Worm (Caenorhabditis elegans): Measurements from ENCODE around the gene ZK1320.3.

ce11 chrII:9662797-9663196 lies 2.6 kb upstream of the ZK1320.3 start, which contains the start of gene cyp-13A10:
- no peak for TF ChIP-seq pha-4 (tag; optimal IDR thresholded peaks at IDR 0.05)
- TF ChIP-seq elt-1 (tag; optimal IDR thresholded peaks at IDR 0.05; ENCODE audit: borderline replicate concordance, insufficient read depth): no peak
- TF ChIP-seq unc-39 (tag; optimal IDR thresholded peaks at IDR 0.05): no peak
- no peak for TF ChIP-seq snpc-4 (tag; optimal IDR thresholded peaks at IDR 0.05)
- no peak for TF ChIP-seq lin-13 (tag; optimal IDR thresholded peaks at IDR 0.05)
- no peak for TF ChIP-seq nhr-28 (tag; optimal IDR thresholded peaks at IDR 0.05)
- no peak for TF ChIP-seq nhr-76 (tag; optimal IDR thresholded peaks at IDR 0.05)
- TF ChIP-seq mab-5 (tag; optimal IDR thresholded peaks at IDR 0.05): no peak
- TF ChIP-seq ces-1 (GFP tag; optimal IDR thresholded peaks at IDR 0.05): no peak
- TF ChIP-seq lsy-2 (tag; optimal IDR thresholded peaks at IDR 0.05): no peak
- TF ChIP-seq ceh-83 (GFP tag; optimal IDR thresholded peaks at IDR 0.05): no peak
- no peak for TF ChIP-seq nhr-2 (tag; optimal IDR thresholded peaks at IDR 0.05)
